Fruit fly (Drosophila melanogaster) whole organism, prepupa: ENCODE data around the gene CG34149.

Source experiments
- Blimp-1 ChIP-seq: fragments of 200-800 bp; sonication (Bioruptor generic); optimal IDR thresholded peaks from 3 replicates; lab custom pipeline; 2017; ENCODE audit warnings: missing biosample characterization, missing genetic modification characterization, mild to moderate bottlenecking, moderate library complexity, missing genetic modification reagents
- CG10631 ChIP-seq: fragments of 200-800 bp; sonication (Bioruptor generic); optimal IDR thresholded peaks from 2 replicates; lab custom pipeline; 2016; ENCODE audit warnings: missing biosample characterization, missing genetic modification characterization
- CG10669 ChIP-seq: fragments of 200-800 bp; sonication (Bioruptor generic); optimal IDR thresholded peaks from 3 replicates; lab custom pipeline; 2018; ENCODE audit warnings: missing biosample characterization, mild to moderate bottlenecking, missing genetic modification characterization, moderate library complexity
- CG11762 ChIP-seq: fragments of 200-800 bp; sonication (Bioruptor generic); optimal IDR thresholded peaks from 3 replicates; lab custom pipeline; 2016; ENCODE audit warnings: missing biosample characterization, missing genetic modification characterization; ENCODE audit not compliant: insufficient read depth
- CG11902 ChIP-seq: fragments of 200-800 bp; sonication (Bioruptor generic); optimal IDR thresholded peaks from 3 replicates; lab custom pipeline; 2016; ENCODE audit warnings: missing biosample characterization, missing genetic modification characterization
- CG15336 ChIP-seq: fragments of 200-800 bp; sonication (Bioruptor generic); IDR thresholded peaks from 2 replicates; pipeline ENCODE4 v1.3.6; 2022; ENCODE audit warnings: missing biosample characterization, missing genetic modification characterization
- CG1621 ChIP-seq: fragments of 200-800 bp; sonication (Bioruptor generic); optimal IDR thresholded peaks from 3 replicates; lab custom pipeline; 2018; ENCODE audit warnings: missing biosample characterization, mild to moderate bottlenecking, missing genetic modification characterization
- CG3032 ChIP-seq: fragments of 200-800 bp; optimal IDR thresholded peaks from 2 replicates; lab custom pipeline; 2019; ENCODE audit warnings: missing biosample characterization, mild to moderate bottlenecking, missing genetic modification characterization, moderate library complexity
- CG32006 ChIP-seq: fragments of 200-800 bp; sonication (Bioruptor generic); optimal IDR thresholded peaks from 3 replicates; lab custom pipeline; 2017; ENCODE audit warnings: missing biosample characterization, mild to moderate bottlenecking, missing genetic modification characterization
- CG34406 ChIP-seq: fragments of 200-800 bp; sonication (Bioruptor generic); optimal IDR thresholded peaks from 3 replicates; lab custom pipeline; 2016; ENCODE audit warnings: missing biosample characterization, missing genetic modification characterization
- CG3919 ChIP-seq: fragments of 200-800 bp; sonication (Bioruptor generic); optimal IDR thresholded peaks from 3 replicates; lab custom pipeline; 2016; ENCODE audit warnings: missing biosample characterization, missing genetic modification characterization
- CG4318 ChIP-seq: fragments of 200-800 bp; sonication (Bioruptor generic); optimal IDR thresholded peaks from 3 replicates; lab custom pipeline; 2017; ENCODE audit warnings: missing biosample characterization, mild to moderate bottlenecking, missing genetic modification characterization
- CG6276 ChIP-seq: fragments of 200-800 bp; sonication (Bioruptor generic); optimal IDR thresholded peaks from 2 replicates; lab custom pipeline; 2017; ENCODE audit warnings: missing biosample characterization, mild to moderate bottlenecking, missing genetic modification characterization
- CG7368 ChIP-seq: fragments of 200-800 bp; sonication (Bioruptor generic); optimal IDR thresholded peaks from 3 replicates; lab custom pipeline; 2016; ENCODE audit warnings: missing biosample characterization, missing genetic modification characterization
- CG8119 ChIP-seq: fragments of 200-800 bp; sonication (Bioruptor generic); IDR thresholded peaks from 3 replicates; pipeline ENCODE4 v1.3.6; 2022; ENCODE audit warnings: missing biosample characterization, missing genetic modification characterization
- CG8632 ChIP-seq: fragments of 200-800 bp; sonication (Bioruptor generic); optimal IDR thresholded peaks from 3 replicates; lab custom pipeline; 2016; ENCODE audit warnings: missing biosample characterization, missing genetic modification characterization
- CG9139 ChIP-seq: fragments of 200-800 bp; sonication (Bioruptor generic); optimal IDR thresholded peaks from 3 replicates; lab custom pipeline; 2017; ENCODE audit warnings: missing biosample characterization, mild to moderate bottlenecking, missing genetic modification characterization
- Eip75B ChIP-seq: fragments of 200-800 bp; sonication (Bioruptor generic); optimal IDR thresholded peaks from 3 replicates; lab custom pipeline; 2016; ENCODE audit warnings: missing biosample characterization, missing genetic modification characterization
- Eip78C ChIP-seq: fragments of 200-800 bp; sonication (Bioruptor generic); peaks from one replicate; lab custom pipeline; 2016; ENCODE audit warnings: missing biosample characterization, missing genetic modification characterization
- Eip93F ChIP-seq: fragments of 200-800 bp; sonication (Bioruptor generic); optimal IDR thresholded peaks from 2 replicates; lab custom pipeline; 2016; ENCODE audit warnings: missing biosample characterization, mild to moderate bottlenecking, missing genetic modification characterization
- Ets21C ChIP-seq: fragments of 200-800 bp; sonication (Bioruptor generic); optimal IDR thresholded peaks from 3 replicates; lab custom pipeline; 2016; ENCODE audit warnings: missing biosample characterization, missing genetic modification characterization
- Ets96B ChIP-seq: fragments of 200-800 bp; optimal IDR thresholded peaks from 2 replicates; lab custom pipeline; 2019; ENCODE audit warnings: missing biosample characterization, mild to moderate bottlenecking, missing genetic modification characterization, moderate library complexity
- Hr39 ChIP-seq: fragments of 200-800 bp; sonication (Bioruptor generic); optimal IDR thresholded peaks from 2 replicates; lab custom pipeline; 2016; ENCODE audit warnings: missing biosample characterization, missing genetic modification characterization
- Met ChIP-seq: fragments of 200-800 bp; sonication (Bioruptor generic); optimal IDR thresholded peaks from 3 replicates; lab custom pipeline; 2016; ENCODE audit warnings: missing biosample characterization, missing genetic modification characterization
- Sox102F ChIP-seq: fragments of 200-800 bp; sonication (Bioruptor generic); optimal IDR thresholded peaks from 2 replicates; lab custom pipeline; 2016; ENCODE audit warnings: missing biosample characterization, mild to moderate bottlenecking, missing genetic modification characterization
- Sox15 ChIP-seq: fragments of 200-800 bp; sonication (Bioruptor generic); optimal IDR thresholded peaks from 3 replicates; lab custom pipeline; 2016; ENCODE audit warnings: missing biosample characterization, missing genetic modification characterization
- achi ChIP-seq: fragments of 200-800 bp; sonication (Bioruptor generic); optimal IDR thresholded peaks from 3 replicates; lab custom pipeline; 2016; ENCODE audit warnings: missing biosample characterization, missing genetic modification characterization
- acj6 ChIP-seq: fragments of 200-800 bp; sonication (Bioruptor generic); optimal IDR thresholded peaks from 3 replicates; lab custom pipeline; 2016; ENCODE audit warnings: missing biosample characterization, missing genetic modification characterization
- cyc ChIP-seq: fragments of 200-800 bp; sonication (Bioruptor generic); optimal IDR thresholded peaks from 3 replicates; lab custom pipeline; 2016; ENCODE audit warnings: missing biosample characterization, missing genetic modification characterization
- dac ChIP-seq: fragments of 200-800 bp; sonication (Bioruptor generic); optimal IDR thresholded peaks from 2 replicates; lab custom pipeline; 2017; ENCODE audit warnings: missing biosample characterization, mild to moderate bottlenecking, missing genetic modification characterization
- fd59A ChIP-seq: fragments of 200-800 bp; sonication (Bioruptor generic); optimal IDR thresholded peaks from 2 replicates; lab custom pipeline; 2017; ENCODE audit warnings: missing biosample characterization, mild to moderate bottlenecking, missing genetic modification characterization, missing genetic modification reagents
- fkh ChIP-seq: fragments of 200-800 bp; sonication (Bioruptor generic); optimal IDR thresholded peaks from 3 replicates; lab custom pipeline; 2017; ENCODE audit warnings: missing biosample characterization, mild to moderate bottlenecking, missing genetic modification characterization, moderate library complexity
- lz ChIP-seq: fragments of 200-800 bp; sonication (Bioruptor generic); optimal IDR thresholded peaks from 3 replicates; lab custom pipeline; 2016; ENCODE audit warnings: missing biosample characterization, missing genetic modification characterization
- net ChIP-seq: fragments of 200-800 bp; sonication (Bioruptor generic); optimal IDR thresholded peaks from 3 replicates; lab custom pipeline; 2016; ENCODE audit warnings: missing biosample characterization, missing genetic modification characterization
- pdm3 ChIP-seq: fragments of 200-800 bp; sonication (Bioruptor generic); optimal IDR thresholded peaks from 3 replicates; lab custom pipeline; 2016; ENCODE audit warnings: missing biosample characterization, missing genetic modification characterization
- salr ChIP-seq, 2 experiments: fragments of 200-800 bp; sonication (Bioruptor generic); optimal IDR thresholded peaks; 3 replicates each; lab custom pipeline; 2016 to 2018; ENCODE audit warnings: missing biosample characterization in 2 of 2, missing genetic modification characterization in 2 of 2, mild to moderate bottlenecking in 1 of 2
- spab ChIP-seq: fragments of 200-800 bp; sonication (Bioruptor generic); optimal IDR thresholded peaks from 2 replicates; lab custom pipeline; 2017; ENCODE audit warnings: missing biosample characterization, mild to moderate bottlenecking, missing genetic modification characterization, missing genetic modification reagents
- ss ChIP-seq, 2 experiments: fragments of 200-800 bp; sonication (Bioruptor generic); optimal IDR thresholded peaks; 2 replicates in 1 of 2; 3 replicates in 1 of 2; lab custom pipeline; 2017 to 2018; ENCODE audit warnings: mild to moderate bottlenecking in 2 of 2, missing biosample characterization in 2 of 2, missing genetic modification characterization in 2 of 2, moderate library complexity in 1 of 2
- svp ChIP-seq: fragments of 200-800 bp; sonication (Bioruptor generic); peaks from one replicate; lab custom pipeline; 2016; ENCODE audit warnings: missing biosample characterization, missing genetic modification characterization
- topi ChIP-seq: fragments of 200-800 bp; sonication (Bioruptor generic); optimal IDR thresholded peaks from 3 replicates; lab custom pipeline; 2016; ENCODE audit warnings: missing biosample characterization, missing genetic modification characterization
- vri ChIP-seq: fragments of 200-800 bp; sonication (Bioruptor generic); optimal IDR thresholded peaks from 3 replicates; lab custom pipeline; 2016; ENCODE audit warnings: missing biosample characterization, mild to moderate bottlenecking, missing genetic modification characterization

Gene CG34149

dm6 chr3R:22362218-22362907 lies 17.6 kb upstream of the CG34149 start, which contains the start of the genes JMJD6, CG7071 and Muted (continued):
- peak; percentile 66 for TF ChIP-seq Ets96B (tag; lab: Kevin White, UChicago)
- TF ChIP-seq Ets21C (GFP tag; lab: Kevin White, UChicago) = peak; percentile 88
- peak; percentile 95 for TF ChIP-seq Eip78C (GFP tag; lab: Kevin White, UChicago)
- TF ChIP-seq CG9139 (GFP tag; lab: Kevin White, UChicago) = no peak
- peak; percentile 79 for TF ChIP-seq Sox102F (GFP tag; lab: Kevin White, UChicago)
- peak; percentile 67 to 72 for TF ChIP-seq salr (GFP tag; optimal IDR thresholded peaks at IDR 0.05; lab: Kevin White, UChicago)
- peak; percentile 84 for TF ChIP-seq fkh
- peak; percentile 80 for TF ChIP-seq CG7368
- peak; percentile 76 for TF ChIP-seq CG10669
- peak; percentile 58 for TF ChIP-seq CG11762 (GFP tag; lab: Kevin White, UChicago)
- peak; percentile 47 for TF ChIP-seq CG1621 (tag; lab: Kevin White, UChicago)
- TF ChIP-seq CG32006 (GFP tag; lab: Kevin White, UChicago) = peak; percentile 85
- peak; percentile 87 for TF ChIP-seq acj6
- TF ChIP-seq Sox15 (GFP tag; lab: Kevin White, UChicago) = peak; percentile 83
- peak; percentile 78 for TF ChIP-seq CG4318 (GFP tag; lab: Kevin White, UChicago)
- peak; percentile 47 for TF ChIP-seq spab
- TF ChIP-seq Blimp-1 (GFP tag; lab: Kevin White, UChicago) = peak; percentile 60
- peak; percentile 90 for TF ChIP-seq cyc (GFP tag; lab: Kevin White, UChicago)
- TF ChIP-seq CG8632 (GFP tag; lab: Kevin White, UChicago) = peak; percentile 75

dm6 chr3R:22365660-22366195 lies 14.2 kb upstream of the CG34149 start, which contains the start of gene CG5382:
Gene CG5382, minus strand, starts transcription at chr3R:22365983.
- TF ChIP-seq fd59A (GFP tag; lab: Kevin White, UChicago) (no peak), CG1621 (tag; lab: Kevin White, UChicago) (no peak), vri (GFP tag; lab: Kevin White, UChicago) (no peak), salr (GFP tag; optimal IDR thresholded peaks at IDR 0.05; lab: Kevin White, UChicago) (no peak), Ets21C (GFP tag; lab: Kevin White, UChicago) (no peak), CG4318 (GFP tag; lab: Kevin White, UChicago) (no peak), CG15336 (no peak), CG10669 (no peak), svp (GFP tag; lab: Kevin White, UChicago) (no peak), Eip75B (GFP tag; lab: Kevin White, UChicago) (no peak), spab (no peak), ss (GFP tag; optimal IDR thresholded peaks at IDR 0.05; lab: Kevin White, UChicago) (no peak), dac (GFP tag; lab: Kevin White, UChicago) (no peak), Hr39 (GFP tag; lab: Kevin White, UChicago) (no peak), achi (no peak)

dm6 chr3R:22367126-22368076 lies 12.5 kb upstream of the CG34149 start, which contains the start of the genes Polr3F and PyK:
Gene Polr3F, minus strand, starts transcription at chr3R:22367373.
Gene PyK, plus strand, starts transcription at chr3R:22367536.
- TF ChIP-seq CG10631 (GFP tag; lab: Kevin White, UChicago) (no peak), Eip93F (GFP tag; lab: Kevin White, UChicago) (no peak), net (GFP tag; lab: Kevin White, UChicago) (no peak), fkh (no peak), CG3919 (no peak), pdm3 (GFP tag; lab: Kevin White, UChicago) (peak; percentile 36), Met (peak; percentile 26), topi (GFP tag; lab: Kevin White, UChicago) (peak; percentile 39), CG8119 (GFP tag; lab: Robert Waterston, UW) (peak; percentile 62; the same call in 2 of the 3 replicates), fd59A (GFP tag; lab: Kevin White, UChicago) (no peak), vri (GFP tag; lab: Kevin White, UChicago) (peak; percentile 48), CG11902 (GFP tag; lab: Kevin White, UChicago) (no peak), CG9139 (GFP tag; lab: Kevin White, UChicago) (no peak), Ets21C (GFP tag; lab: Kevin White, UChicago) (no peak), CG15336 (peak; percentile 58), dac (GFP tag; lab: Kevin White, UChicago) (peak; percentile 30), lz (GFP tag; lab: Kevin White, UChicago) (peak; percentile 36), CG11762 (GFP tag; lab: Kevin White, UChicago) (no peak), Eip78C (GFP tag; lab: Kevin White, UChicago) (peak; percentile 72), CG7368 (no peak), spab (no peak), CG3032 (peak; percentile 41), salr (GFP tag; optimal IDR thresholded peaks at IDR 0.05; lab: Kevin White, UChicago) (no peak), CG34406 (no peak), CG6276 (GFP tag; lab: Kevin White, UChicago) (peak; percentile 41)
